Worm (Caenorhabditis elegans): ENCODE measurements around the gene glb-17.
"Not testable (repeated sequence)": the region's sequence is repeated elsewhere in the genome, so short reads cannot be mapped to it uniquely, and the experiment has no call there.

Gene glb-17

ce11 chrX:9576928-9577327, at the start of gene glb-17:
glb-17 (minus strand) TSS chrX:9577028.
- no peak for TF ChIP-seq unc-62 (GFP tag; optimal IDR thresholded peaks at IDR 0.05)

ce11 chrX:9625824-9626223, 49.0 kb upstream of the glb-17 start, which contains the start of gene F34H10.1:
F34H10.1 (plus strand) TSS chrX:9626124.
- not testable (repeated sequence) for TF ChIP-seq unc-62 (GFP tag; optimal IDR thresholded peaks at IDR 0.05)

- TF ChIP-seq unc-62 (GFP tag; optimal IDR thresholded peaks at IDR 0.05) = no peak
Observed at ce11 chrX:9622609-9623008, 45.8 kb upstream of the glb-17 start.

ce11 chrX:9620136-9620535, 43.3 kb upstream of the glb-17 start, which contains the start of gene C11E4.8:
C11E4.8 (plus strand) TSS chrX:9620436.
- no peak for TF ChIP-seq unc-62 (GFP tag; optimal IDR thresholded peaks at IDR 0.05)

- TF ChIP-seq unc-62 (GFP tag; optimal IDR thresholded peaks at IDR 0.05) = no peak
Observed at ce11 chrX:9616919-9617318, 40.1 kb upstream of the glb-17 start, which contains the start of gene C11E4.7. C11E4.7 (plus strand) TSS chrX:9617219.

ce11 chrX:9610040-9610613, 33.3 kb upstream of the glb-17 start, which contains the start of gene C11E4.6:
C11E4.6 (plus strand) TSS chrX:9610563.
- TF ChIP-seq unc-62 (GFP tag; optimal IDR thresholded peaks at IDR 0.05) = no peak

DNA sequence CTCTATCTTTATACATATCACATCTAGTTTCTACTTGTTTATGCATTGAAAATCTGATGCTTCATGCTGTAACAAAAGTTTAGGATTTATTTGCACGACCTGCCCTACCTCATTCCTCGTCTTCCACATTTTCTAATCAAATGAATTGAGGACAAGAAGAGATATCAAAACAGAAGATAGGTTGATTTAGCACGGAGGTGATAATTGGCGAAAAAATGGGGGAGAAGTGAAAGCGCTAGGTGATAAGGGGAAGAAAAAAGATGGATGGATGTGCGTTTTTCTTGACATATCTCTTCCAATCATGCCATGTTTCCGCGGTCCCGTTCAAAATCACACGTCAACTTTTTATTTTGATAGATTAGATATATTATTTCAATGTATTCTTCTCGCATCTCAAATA, 31.3 kb upstream of the glb-17 start:
- TF ChIP-seq unc-62 (GFP tag; optimal IDR thresholded peaks at IDR 0.05) = no peak

ce11 chrX:9603180-9603579, 26.4 kb upstream of the glb-17 start:
- TF ChIP-seq unc-62 (GFP tag; optimal IDR thresholded peaks at IDR 0.05) = no peak

DNA sequence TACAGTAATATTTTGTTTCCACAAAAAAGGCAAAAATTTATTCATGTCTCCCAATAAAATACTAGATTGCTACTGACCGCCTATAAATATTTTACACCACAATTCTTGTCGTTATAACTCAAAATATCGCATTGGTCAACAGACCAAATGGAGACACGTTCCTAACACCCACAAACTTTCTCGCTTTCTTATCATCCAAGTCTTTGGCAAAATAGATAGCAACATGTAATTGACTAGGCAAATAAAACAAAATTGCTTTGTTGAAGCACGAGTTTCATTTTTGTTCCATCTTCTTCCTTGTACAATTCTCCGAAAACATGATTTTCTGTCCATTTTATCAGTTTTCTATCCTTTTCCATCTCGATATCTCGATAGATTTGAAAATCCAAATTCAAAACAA, 25.8 kb upstream of the glb-17 start:
- TF ChIP-seq unc-62 (GFP tag; optimal IDR thresholded peaks at IDR 0.05) = no peak

DNA sequence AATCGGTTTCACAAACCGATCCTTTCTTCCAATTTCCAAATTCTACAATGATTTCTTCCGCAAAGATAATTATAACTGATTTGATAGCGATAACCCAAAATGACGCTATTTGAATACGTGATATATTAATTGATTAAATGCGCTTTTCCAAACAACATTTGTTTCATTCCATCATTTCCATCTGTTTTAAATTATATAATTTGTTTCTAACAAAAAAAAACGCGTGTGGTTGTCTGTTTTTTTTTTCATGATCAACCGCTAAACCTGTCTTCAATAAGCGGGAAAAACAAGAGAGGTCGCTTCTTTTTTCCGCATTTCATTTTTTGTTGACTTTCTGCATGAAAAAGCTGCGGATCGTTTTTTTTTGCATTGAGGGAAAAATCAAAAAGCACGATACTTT, 20.5 kb upstream of the glb-17 start:
- TF ChIP-seq unc-62 (GFP tag; optimal IDR thresholded peaks at IDR 0.05) = no peak

DNA sequence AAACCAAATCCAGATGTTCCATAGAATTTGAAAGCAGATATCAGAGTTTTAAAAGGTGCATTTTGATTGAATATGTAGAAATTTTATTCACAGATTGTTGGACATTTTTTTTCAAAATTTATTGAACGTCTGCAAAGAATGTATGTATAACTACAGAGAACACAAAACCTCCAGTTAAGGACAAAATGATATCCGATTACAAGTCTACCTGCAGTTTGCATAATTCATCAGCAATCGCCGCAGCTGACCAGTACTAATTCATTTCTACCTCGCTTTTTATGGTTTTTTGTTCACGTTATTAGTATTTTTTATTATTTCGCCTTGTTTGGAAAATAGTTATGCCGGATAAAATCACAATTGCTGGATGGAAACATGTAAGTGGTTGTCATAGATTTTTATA, 12.3 kb upstream of the glb-17 start, which contains the start of gene del-8:
TSS of gene del-8 (plus strand) at position 301 of the 400 bp plus-strand sequence.
- TF ChIP-seq unc-62 (GFP tag; optimal IDR thresholded peaks at IDR 0.05) = no peak

DNA sequence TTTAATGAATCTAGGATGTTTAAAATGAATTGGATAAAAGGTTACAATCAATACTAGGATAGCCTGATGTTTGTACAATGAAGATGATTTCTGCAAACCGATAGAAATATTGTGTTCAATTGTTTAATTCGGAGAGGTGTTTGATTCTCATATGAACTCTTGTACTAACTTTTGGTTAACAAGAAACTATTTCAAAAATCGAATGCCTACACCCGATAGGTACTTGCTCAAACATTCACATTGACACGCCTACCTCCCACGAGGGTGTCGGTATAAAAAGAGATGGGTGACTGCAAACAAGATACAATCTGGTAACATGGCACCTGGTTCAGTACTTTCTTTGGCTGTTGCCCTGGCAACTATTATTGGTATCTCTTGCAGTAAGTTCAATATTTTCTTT, 10.8 kb upstream of the glb-17 start, which contains the start of gene gpx-3:
TSS of gene gpx-3 (plus strand) at position 301 of the 400 bp plus-strand sequence.
- TF ChIP-seq unc-62 (GFP tag; optimal IDR thresholded peaks at IDR 0.05) = no peak

- TF ChIP-seq unc-62 (GFP tag; optimal IDR thresholded peaks at IDR 0.05) = no peak
Observed at ce11 chrX:9585584-9586166, 8.8 kb upstream of the glb-17 start.

DNA sequence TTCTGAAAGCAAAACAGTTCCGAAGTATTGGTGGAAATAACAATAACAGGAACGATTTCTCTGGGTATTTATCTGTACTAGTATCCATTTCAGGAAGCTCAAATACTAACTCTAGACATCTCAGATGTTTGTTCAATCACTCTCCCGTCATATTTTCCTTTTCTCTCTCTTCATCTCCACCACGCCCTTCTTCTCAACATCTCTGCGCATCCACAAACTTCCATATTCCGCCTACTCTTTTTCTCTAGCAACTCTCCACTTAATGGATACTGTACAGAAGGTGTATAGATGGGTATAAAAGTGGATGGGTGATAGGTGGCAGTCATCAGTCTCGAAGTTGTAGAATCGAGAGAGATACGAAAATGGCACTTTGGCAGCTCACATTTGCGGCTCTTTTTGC, 7.5 kb upstream of the glb-17 start, which contains the start of gene gpx-5:
TSS of gene gpx-5 (plus strand) at position 336 of the 400 bp plus-strand sequence.
- TF ChIP-seq unc-62 (GFP tag; optimal IDR thresholded peaks at IDR 0.05) = no peak

DNA sequence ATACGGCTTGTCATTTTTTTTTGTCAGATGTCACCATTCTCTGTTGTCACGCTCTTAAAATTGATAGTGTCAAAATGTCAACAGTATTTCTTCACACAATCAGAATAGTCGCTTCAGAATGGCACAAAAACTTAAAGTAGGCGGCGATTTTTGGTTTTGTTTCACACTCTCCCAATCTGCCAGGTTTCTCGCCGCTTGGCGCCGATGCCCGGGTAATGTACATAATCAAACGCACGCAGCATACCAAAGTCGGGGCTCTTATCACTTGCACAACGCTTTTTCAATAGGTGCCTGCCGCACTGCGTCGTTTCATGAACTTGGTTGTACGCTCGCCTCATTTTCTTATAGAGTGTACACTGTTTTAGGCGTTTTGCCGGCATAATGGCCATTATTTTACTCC, 8.3 kb downstream of the glb-17 start:
- no peak for TF ChIP-seq unc-62 (GFP tag; optimal IDR thresholded peaks at IDR 0.05)

DNA sequence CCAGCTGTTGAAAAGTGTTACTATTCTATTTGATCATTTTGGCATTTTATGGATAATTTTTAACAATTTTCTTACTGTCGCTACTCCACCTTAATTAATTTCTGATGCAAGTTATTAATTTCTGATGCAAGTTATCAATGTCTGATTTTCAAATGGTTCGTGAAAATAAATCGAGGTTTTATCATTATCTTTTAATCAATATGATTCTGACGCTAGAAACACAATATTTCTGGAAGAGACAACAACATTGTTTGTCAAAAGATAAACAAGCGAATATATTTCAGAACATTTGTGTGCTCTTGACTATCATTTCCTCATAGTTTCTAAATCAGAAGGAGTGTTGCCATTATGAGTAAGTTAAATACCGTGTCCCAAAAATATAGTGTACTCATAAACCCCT, 10.4 kb downstream of the glb-17 start, which contains the start of gene F49E2.2:
TSS of gene F49E2.2 (plus strand) at position 301 of the 400 bp plus-strand sequence.
- TF ChIP-seq unc-62 (GFP tag; optimal IDR thresholded peaks at IDR 0.05) = no peak

ce11 chrX:9565881-9566280, 10.9 kb downstream of the glb-17 start, which contains the start of gene moc-5:
moc-5 (minus strand) TSS chrX:9565981.
- no peak for TF ChIP-seq unc-62 (GFP tag; optimal IDR thresholded peaks at IDR 0.05)

Data from whole organism, dauer.